Worm (Caenorhabditis elegans): Measurements from ENCODE around the gene glt-3.

DNA sequence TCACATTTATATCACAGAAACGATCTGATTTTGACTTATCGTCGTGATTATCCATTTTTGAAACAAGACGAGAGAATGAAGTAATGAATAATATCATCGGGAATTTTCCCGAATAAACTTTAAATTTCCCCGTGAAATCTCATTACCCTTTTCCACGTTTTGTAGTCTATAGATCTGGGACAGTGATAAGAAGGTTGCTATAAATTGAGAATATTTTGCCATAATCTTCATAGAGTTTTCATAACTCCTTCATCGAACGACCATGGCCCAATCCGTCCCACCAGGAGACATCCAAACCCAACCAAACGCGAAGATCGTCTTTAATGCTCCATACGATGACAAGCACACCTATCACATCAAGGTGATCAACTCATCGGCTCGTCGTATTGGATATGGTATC is 34.9 kb upstream of the glt-3 start, which contains the start of the genes C04G2.5 and msp-36:
- no peak for TF ChIP-seq isw-1 (GFP tag; IDR thresholded peaks at IDR 0.05)
- TF ChIP-seq egl-27 (tag; optimal IDR thresholded peaks at IDR 0.05), result no peak
- TF ChIP-seq ets-5 (GFP tag; IDR thresholded peaks at IDR 0.05), result no peak
- no peak for TF ChIP-seq ama-1 (optimal IDR thresholded peaks at IDR 0.05)
- no peak for TF ChIP-seq elt-2 (tag; optimal IDR thresholded peaks at IDR 0.05)
- no peak for TF ChIP-seq fkh-10 (GFP tag; optimal IDR thresholded peaks at IDR 0.05)
- TF ChIP-seq rnt-1 (tag; optimal IDR thresholded peaks at IDR 0.05), result no peak
- no peak for TF ChIP-seq hlh-4 (tag; optimal IDR thresholded peaks at IDR 0.05)
- TF ChIP-seq pqm-1 (tag; optimal IDR thresholded peaks at IDR 0.05), result no peak
- no peak for TF ChIP-seq fos-1 (tag; optimal IDR thresholded peaks at IDR 0.05)
- TF ChIP-seq skn-1 (tag; optimal IDR thresholded peaks at IDR 0.05), result no peak
- no peak for TF ChIP-seq ceh-90 (tag; optimal IDR thresholded peaks at IDR 0.05)
- TF ChIP-seq Y116A8C.19 (tag; optimal IDR thresholded peaks at IDR 0.05; ENCODE audit: borderline replicate concordance), result no peak
- TF ChIP-seq jun-1 (tag; optimal IDR thresholded peaks at IDR 0.05), result no peak
